Worm (Caenorhabditis elegans) whole organism, L1 larva: ENCODE data around the gene B0545.4.

ENCODE experiments used
- C04F5.9 ChIP-seq: sonication (generic microtip); optimal IDR thresholded peaks from 2 replicates; lab custom pipeline; 2016; ENCODE audit warnings: missing genetic modification characterization, missing compliant biosample characterization
- aha-1 ChIP-seq: fragments of 150-350 bp; optimal IDR thresholded peaks from 2 replicates; lab custom pipeline; 2014; ENCODE audit warnings: missing biosample characterization, missing genetic modification characterization
- alr-1 ChIP-seq: fragments of 200-800 bp; sonication (Bioruptor generic); optimal IDR thresholded peaks from 2 replicates; lab custom pipeline; 2018; ENCODE audit warnings: borderline replicate concordance, mild to moderate bottlenecking, missing genetic modification characterization, missing compliant biosample characterization
- ama-1 ChIP-seq: fragments of 150-350 bp; optimal IDR thresholded peaks from 2 replicates; lab custom pipeline; 2014
- blmp-1 ChIP-seq: fragments of 150-350 bp; optimal IDR thresholded peaks from 2 replicates; lab custom pipeline; 2014; ENCODE audit warnings: missing biosample characterization, missing genetic modification characterization
- ceh-63 ChIP-seq: fragments of 200-800 bp; sonication (Bioruptor generic); optimal IDR thresholded peaks from 2 replicates; lab custom pipeline; 2018; ENCODE audit warnings: mild to moderate bottlenecking, missing genetic modification characterization, missing compliant biosample characterization
- ceh-8 ChIP-seq: fragments of 200-800 bp; sonication (Bioruptor generic); optimal IDR thresholded peaks from 2 replicates; lab custom pipeline; 2018; ENCODE audit warnings: mild to moderate bottlenecking, missing genetic modification characterization, moderate library complexity, missing compliant biosample characterization
- ceh-82 ChIP-seq, 3 experiments: fragments of 150-350 bp in 1 of 3; sonication (generic microtip) in 2 of 3; optimal IDR thresholded peaks; 2 replicates each; lab custom pipeline; 2014 to 2017; ENCODE audit warnings: missing biosample characterization in 3 of 3, missing genetic modification characterization in 3 of 3
- dpl-1 ChIP-seq, 3 experiments: fragments of 150-350 bp in 2 of 3; sonication (generic microtip) in 1 of 3; optimal IDR thresholded peaks; 2 replicates each; lab custom pipeline; 2014 to 2017; ENCODE audit warnings: missing biosample characterization in 3 of 3, missing genetic modification characterization in 3 of 3, missing genetic modification reagents in 3 of 3
- dsc-1 ChIP-seq: sonication (generic microtip); optimal IDR thresholded peaks from 2 replicates; lab custom pipeline; 2016; ENCODE audit warnings: mild to moderate bottlenecking, missing genetic modification characterization, missing compliant biosample characterization
- efl-1 ChIP-seq, 4 experiments: fragments of 150-350 bp; optimal IDR thresholded peaks in 3 of 4; peaks in 1 of 4; 1 replicate in 1 of 4; 2 replicates in 3 of 4; lab custom pipeline; 2014; ENCODE audit warnings: missing biosample characterization in 2 of 4, missing genetic modification characterization in 2 of 4, missing genetic modification reagents in 2 of 4
- efl-3 ChIP-seq: fragments of 200-800 bp; sonication (Bioruptor generic); optimal IDR thresholded peaks from 2 replicates; lab custom pipeline; 2018; ENCODE audit warnings: mild to moderate bottlenecking, missing genetic modification characterization, missing compliant biosample characterization
- egl-13 ChIP-seq: sonication (generic microtip); optimal IDR thresholded peaks from 2 replicates; lab custom pipeline; 2016; ENCODE audit warnings: missing genotype, missing genetic modification reagents, missing genetic modification characterization, missing compliant biosample characterization
- elt-2 ChIP-seq: sonication (generic microtip); optimal IDR thresholded peaks from 2 replicates; lab custom pipeline; 2016; ENCODE audit warnings: missing genetic modification characterization, mild to moderate bottlenecking, inconsistent platforms, missing compliant biosample characterization, missing genetic modification reagents
- fkh-10 ChIP-seq: sonication (generic microtip); optimal IDR thresholded peaks from 2 replicates; lab custom pipeline; 2017; ENCODE audit warnings: missing biosample characterization, missing genetic modification reagents, missing genetic modification characterization
- fkh-4 ChIP-seq: sonication (generic microtip); optimal IDR thresholded peaks from 2 replicates; lab custom pipeline; 2016; ENCODE audit warnings: missing compliant biosample characterization, missing genetic modification characterization, borderline replicate concordance
- fos-1 ChIP-seq: fragments of 150-350 bp; optimal IDR thresholded peaks from 2 replicates; lab custom pipeline; 2014; ENCODE audit warnings: missing biosample characterization, missing genetic modification characterization
- grh-1 ChIP-seq: fragments of 200-800 bp; sonication (Bioruptor generic); IDR thresholded peaks from 2 replicates; pipeline ENCODE4 v1.3.6; 2022; ENCODE audit warnings: missing genetic modification reagents, missing genetic modification characterization, missing compliant biosample characterization
- hpl-2 ChIP-seq: fragments of 150-350 bp; optimal IDR thresholded peaks from 2 replicates; lab custom pipeline; 2014; ENCODE audit warnings: missing biosample characterization, missing genetic modification reagents, missing genetic modification characterization
- irx-1 ChIP-seq: sonication (generic microtip); optimal IDR thresholded peaks from 2 replicates; lab custom pipeline; 2016; ENCODE audit warnings: missing genetic modification characterization, missing compliant biosample characterization
- jun-1 ChIP-seq: fragments of 150-350 bp; optimal IDR thresholded peaks from 2 replicates; lab custom pipeline; 2014; ENCODE audit warnings: missing biosample characterization, missing genetic modification reagents, missing genetic modification characterization
- lin-13 ChIP-seq: fragments of 150-350 bp; optimal IDR thresholded peaks from 2 replicates; lab custom pipeline; 2014; ENCODE audit warnings: missing biosample characterization, missing genetic modification reagents, missing genetic modification characterization
- lin-14 ChIP-seq: fragments of 200-800 bp; sonication (Bioruptor generic); optimal IDR thresholded peaks from 2 replicates; lab custom pipeline; 2018; ENCODE audit warnings: mild to moderate bottlenecking, missing genetic modification characterization, moderate library complexity, missing compliant biosample characterization
- lin-15B ChIP-seq: fragments of 150-350 bp; sonication (generic microtip); optimal IDR thresholded peaks from 3 replicates; lab custom pipeline; 2014; ENCODE audit warnings: missing biosample characterization, missing genetic modification characterization
- lin-39 ChIP-seq: fragments of 150-350 bp; optimal IDR thresholded peaks from 2 replicates; lab custom pipeline; 2014; ENCODE audit warnings: missing biosample characterization, missing genetic modification reagents, missing genetic modification characterization
- lsy-2 ChIP-seq, 2 experiments: fragments of 150-350 bp; optimal IDR thresholded peaks; 2 replicates each; lab custom pipeline; 2014; ENCODE audit warnings: missing biosample characterization in 2 of 2, missing genetic modification characterization in 2 of 2
- mef-2 ChIP-seq: fragments of 150-350 bp; optimal IDR thresholded peaks from 2 replicates; lab custom pipeline; 2014; ENCODE audit warnings: missing biosample characterization, missing genetic modification characterization
- nhr-12 ChIP-seq: sonication (generic microtip); optimal IDR thresholded peaks from 2 replicates; lab custom pipeline; 2017; ENCODE audit warnings: missing biosample characterization, missing genetic modification characterization
- nhr-20 ChIP-seq: sonication (generic microtip); optimal IDR thresholded peaks from 2 replicates; lab custom pipeline; 2016; ENCODE audit warnings: mild to moderate bottlenecking, missing genetic modification characterization, missing compliant biosample characterization
- nhr-71 ChIP-seq: sonication (generic microtip); optimal IDR thresholded peaks from 2 replicates; lab custom pipeline; 2016; ENCODE audit warnings: mild to moderate bottlenecking, missing genetic modification characterization, moderate library complexity, missing compliant biosample characterization
- nhr-76 ChIP-seq: sonication (generic microtip); optimal IDR thresholded peaks from 2 replicates; lab custom pipeline; 2017; ENCODE audit warnings: missing biosample characterization, missing genetic modification characterization
- nhr-77 ChIP-seq: fragments of 150-350 bp; optimal IDR thresholded peaks from 2 replicates; lab custom pipeline; 2014; ENCODE audit warnings: missing biosample characterization, missing genetic modification characterization
- pag-3 ChIP-seq: sonication (generic microtip); optimal IDR thresholded peaks from 2 replicates; lab custom pipeline; 2017; ENCODE audit warnings: missing genetic modification characterization, mild to moderate bottlenecking, missing compliant biosample characterization, antibody characterized with exemption, borderline replicate concordance; ENCODE audit not compliant: insufficient read depth
- snu-23 ChIP-seq: sonication (generic microtip); optimal IDR thresholded peaks from 2 replicates; lab custom pipeline; 2016; ENCODE audit warnings: missing genetic modification characterization, missing compliant biosample characterization
- sox-4 ChIP-seq: sonication (generic microtip); optimal IDR thresholded peaks from 2 replicates; lab custom pipeline; 2016; ENCODE audit warnings: missing genetic modification characterization, missing compliant biosample characterization
- tbx-2 ChIP-seq: sonication (generic microtip); optimal IDR thresholded peaks from 2 replicates; lab custom pipeline; 2016; ENCODE audit warnings: missing genetic modification characterization, missing compliant biosample characterization
- unc-130 ChIP-seq: fragments of 150-350 bp; optimal IDR thresholded peaks from 2 replicates; lab custom pipeline; 2017; ENCODE audit warnings: missing biosample characterization, missing genetic modification characterization, inconsistent platforms
- unc-30 ChIP-seq: sonication (generic microtip); optimal IDR thresholded peaks from 2 replicates; lab custom pipeline; 2017; ENCODE audit warnings: missing biosample characterization, missing genetic modification characterization
- vab-15 ChIP-seq: sonication (generic microtip); optimal IDR thresholded peaks from 2 replicates; lab custom pipeline; 2017; ENCODE audit warnings: missing genotype, mild to moderate bottlenecking, missing genetic modification characterization, missing compliant biosample characterization
- xbp-1 ChIP-seq: sonication (generic microtip); optimal IDR thresholded peaks from 2 replicates; lab custom pipeline; 2016; ENCODE audit warnings: missing genetic modification characterization, missing compliant biosample characterization
- zag-1 ChIP-seq: fragments of 150-350 bp; optimal IDR thresholded peaks from 2 replicates; lab custom pipeline; 2014; ENCODE audit warnings: missing biosample characterization, missing genetic modification characterization
- zip-4 ChIP-seq: fragments of 200-800 bp; sonication (Bioruptor generic); optimal IDR thresholded peaks from 2 replicates; lab custom pipeline; 2018; ENCODE audit warnings: mild to moderate bottlenecking, missing genetic modification characterization, moderate library complexity, missing compliant biosample characterization

B0545.4 gene

ce11 chrIV:109307-109706 lies at the start of gene B0545.4:
B0545.4 (minus strand) TSS chrIV:109407.
- TF ChIP-seq nhr-76 (tag; lab: Kevin White, UChicago) (no peak), fos-1 (tag; lab: Kevin White, UChicago) (no peak), ceh-8 (GFP tag; lab: Kevin White, UChicago) (no peak), jun-1 (tag; lab: Kevin White, UChicago) (no peak), C04F5.9 (tag; lab: Kevin White, UChicago) (no peak), irx-1 (no peak), ceh-82 (tag; optimal IDR thresholded peaks at IDR 0.05; lab: Kevin White, UChicago) (no peak), sox-4 (tag; lab: Kevin White, UChicago) (no peak), alr-1 (tag; lab: Kevin White, UChicago) (no peak), pag-3 (tag; lab: Kevin White, UChicago) (no peak), aha-1 (tag; lab: Kevin White, UChicago) (no peak), ama-1 (lab: Kevin White, UChicago) (no peak), zag-1 (no peak), zip-4 (GFP tag; lab: Kevin White, UChicago) (no peak), mef-2 (tag; lab: Kevin White, UChicago) (no peak), dpl-1 (GFP tag; optimal IDR thresholded peaks at IDR 0.05; lab: Kevin White, UChicago) (no peak)

- no peak for TF ChIP-seq nhr-20
- TF ChIP-seq fos-1 (tag; lab: Kevin White, UChicago), result no peak
- TF ChIP-seq efl-1 (optimal IDR thresholded peaks at IDR 0.05; lab: Kevin White, UChicago), result no peak
- no peak for TF ChIP-seq efl-1 (GFP tag; optimal IDR thresholded peaks at IDR 0.05 in 1 of 2; lab: Kevin White, UChicago)
- no peak for TF ChIP-seq lin-13 (GFP tag; lab: Kevin White, UChicago)
- no peak for TF ChIP-seq fkh-4 (tag; lab: Kevin White, UChicago)
- no peak for TF ChIP-seq lsy-2 (tag; optimal IDR thresholded peaks at IDR 0.05; lab: Kevin White, UChicago)
- TF ChIP-seq lin-14 (GFP tag; lab: Kevin White, UChicago), result no peak
- no peak for TF ChIP-seq vab-15 (tag; lab: Kevin White, UChicago)
- TF ChIP-seq nhr-12, result no peak
These were observed 49.5 kb upstream of the B0545.4 start, which contains the start of gene Y38C1AA.7 for ce11 chrIV:158662-159061. Y38C1AA.7 (plus strand) TSS chrIV:158962.

- TF ChIP-seq ceh-82 (tag; optimal IDR thresholded peaks at IDR 0.05; lab: Kevin White, UChicago) (no peak), efl-3 (GFP tag; lab: Kevin White, UChicago) (no peak), lin-14 (GFP tag; lab: Kevin White, UChicago) (no peak), dsc-1 (no peak), elt-2 (tag; lab: Kevin White, UChicago) (no peak), mef-2 (tag; lab: Kevin White, UChicago) (no peak), sox-4 (tag; lab: Kevin White, UChicago) (no peak), fkh-4 (tag; lab: Kevin White, UChicago) (no peak), fos-1 (tag; lab: Kevin White, UChicago) (no peak), ceh-63 (GFP tag; lab: Kevin White, UChicago) (no peak), nhr-77 (tag; lab: Kevin White, UChicago) (no peak), blmp-1 (no peak), unc-130 (tag; lab: Kevin White, UChicago) (no peak), xbp-1 (tag; lab: Kevin White, UChicago) (no peak), lin-39 (tag; lab: Kevin White, UChicago) (no peak)
These were observed 48.6 kb upstream of the B0545.4 start, which contains the start of gene gegf-1 for ce11 chrIV:157809-158208. gegf-1 (minus strand) TSS chrIV:157909.

ce11 chrIV:149794-150193 lies 40.6 kb upstream of the B0545.4 start:
- TF ChIP-seq nhr-71, result no peak
- no peak for TF ChIP-seq grh-1 (GFP tag; lab: Robert Waterston, UW)
- TF ChIP-seq snu-23 (GFP tag; lab: Kevin White, UChicago), result no peak
- TF ChIP-seq ama-1 (lab: Kevin White, UChicago), result no peak
- TF ChIP-seq irx-1, result no peak
- TF ChIP-seq unc-30 (tag; lab: Kevin White, UChicago), result no peak
- no peak for TF ChIP-seq alr-1 (tag; lab: Kevin White, UChicago)
- TF ChIP-seq hpl-2, result no peak
- TF ChIP-seq efl-3 (GFP tag; lab: Kevin White, UChicago), result no peak
- TF ChIP-seq lin-15B (tag; lab: Kevin White, UChicago), result no peak
- TF ChIP-seq fkh-10, result no peak
- no peak for TF ChIP-seq xbp-1 (tag; lab: Kevin White, UChicago)
- TF ChIP-seq fos-1 (tag; lab: Kevin White, UChicago), result no peak
- no peak for TF ChIP-seq tbx-2
- no peak for TF ChIP-seq nhr-77 (tag; lab: Kevin White, UChicago)
- TF ChIP-seq pag-3 (tag; lab: Kevin White, UChicago), result no peak
- TF ChIP-seq egl-13 (tag; lab: Kevin White, UChicago), result no peak
